Worm (Caenorhabditis elegans) whole organism, L1 larva: Measurements from ENCODE around the gene F20H11.4.
A peak's percentile ranks its signal among the peaks of the same experiment; 100 is the strongest.

ENCODE experiments used
- F16B12.6 ChIP-seq: fragments of 150-350 bp; optimal IDR thresholded peaks from 2 replicates; lab custom pipeline; 2014; ENCODE audit warnings: missing biosample characterization, missing genetic modification characterization
- ama-1 ChIP-seq: fragments of 150-350 bp; optimal IDR thresholded peaks from 2 replicates; lab custom pipeline; 2014
- blmp-1 ChIP-seq: fragments of 150-350 bp; optimal IDR thresholded peaks from 2 replicates; lab custom pipeline; 2014; ENCODE audit warnings: missing biosample characterization, missing genetic modification characterization
- ceh-8 ChIP-seq: fragments of 200-800 bp; sonication (Bioruptor generic); optimal IDR thresholded peaks from 2 replicates; lab custom pipeline; 2018; ENCODE audit warnings: mild to moderate bottlenecking, missing genetic modification characterization, moderate library complexity, missing compliant biosample characterization
- ceh-90 ChIP-seq: sonication (generic microtip); optimal IDR thresholded peaks from 2 replicates; lab custom pipeline; 2016; ENCODE audit warnings: missing genetic modification characterization, missing compliant biosample characterization
- dpl-1 ChIP-seq, 3 experiments: fragments of 150-350 bp in 2 of 3; sonication (generic microtip) in 1 of 3; optimal IDR thresholded peaks; 2 replicates each; lab custom pipeline; 2014 to 2017; ENCODE audit warnings: missing biosample characterization in 3 of 3, missing genetic modification characterization in 3 of 3, missing genetic modification reagents in 3 of 3
- dsc-1 ChIP-seq: sonication (generic microtip); optimal IDR thresholded peaks from 2 replicates; lab custom pipeline; 2016; ENCODE audit warnings: mild to moderate bottlenecking, missing genetic modification characterization, missing compliant biosample characterization
- efl-1 ChIP-seq, 4 experiments: fragments of 150-350 bp; optimal IDR thresholded peaks in 3 of 4; peaks in 1 of 4; 1 replicate in 1 of 4; 2 replicates in 3 of 4; lab custom pipeline; 2014; ENCODE audit warnings: missing biosample characterization in 2 of 4, missing genetic modification characterization in 2 of 4, missing genetic modification reagents in 2 of 4
- elt-2 ChIP-seq: sonication (generic microtip); optimal IDR thresholded peaks from 2 replicates; lab custom pipeline; 2016; ENCODE audit warnings: missing genetic modification characterization, mild to moderate bottlenecking, inconsistent platforms, missing compliant biosample characterization, missing genetic modification reagents
- ets-5 ChIP-seq: fragments of 200-800 bp; sonication (Bioruptor generic); IDR thresholded peaks from 2 replicates; pipeline ENCODE4 v1.3.6; 2022; ENCODE audit warnings: missing genetic modification characterization, missing compliant biosample characterization
- fos-1 ChIP-seq: fragments of 150-350 bp; optimal IDR thresholded peaks from 2 replicates; lab custom pipeline; 2014; ENCODE audit warnings: missing biosample characterization, missing genetic modification characterization
- isw-1 ChIP-seq: fragments of 200-800 bp; sonication (Bioruptor generic); IDR thresholded peaks from 2 replicates; pipeline ENCODE4 v1.3.6; 2022; ENCODE audit warnings: missing genetic modification characterization, missing compliant biosample characterization
- jun-1 ChIP-seq: fragments of 150-350 bp; optimal IDR thresholded peaks from 2 replicates; lab custom pipeline; 2014; ENCODE audit warnings: missing biosample characterization, missing genetic modification reagents, missing genetic modification characterization
- lin-14 ChIP-seq: fragments of 200-800 bp; sonication (Bioruptor generic); optimal IDR thresholded peaks from 2 replicates; lab custom pipeline; 2018; ENCODE audit warnings: mild to moderate bottlenecking, missing genetic modification characterization, moderate library complexity, missing compliant biosample characterization
- lin-35 ChIP-seq, 2 experiments: fragments of 150-350 bp; optimal IDR thresholded peaks; 2 replicates each; lab custom pipeline; 2014; ENCODE audit warnings: missing biosample characterization in 2 of 2, missing genetic modification characterization in 2 of 2, missing genetic modification reagents in 2 of 2
- lsy-2 ChIP-seq, 2 experiments: fragments of 150-350 bp; optimal IDR thresholded peaks; 2 replicates each; lab custom pipeline; 2014; ENCODE audit warnings: missing biosample characterization in 2 of 2, missing genetic modification characterization in 2 of 2
- mab-9 ChIP-seq: fragments of 200-800 bp; sonication (Bioruptor generic); IDR thresholded peaks from 2 replicates; pipeline ENCODE4 v1.3.6; 2022; ENCODE audit warnings: missing genetic modification reagents, missing genetic modification characterization, missing compliant biosample characterization
- mdl-1 ChIP-seq, 2 experiments: fragments of 150-350 bp; optimal IDR thresholded peaks; 2 replicates each; lab custom pipeline; 2014 to 2017; ENCODE audit warnings: missing biosample characterization in 2 of 2, missing genetic modification characterization in 2 of 2, inconsistent platforms in 1 of 2
- mef-2 ChIP-seq: fragments of 150-350 bp; optimal IDR thresholded peaks from 2 replicates; lab custom pipeline; 2014; ENCODE audit warnings: missing biosample characterization, missing genetic modification characterization
- nhr-11 ChIP-seq: fragments of 150-350 bp; optimal IDR thresholded peaks from 2 replicates; lab custom pipeline; 2014; ENCODE audit warnings: missing biosample characterization, missing genetic modification characterization
- nhr-237 ChIP-seq: fragments of 150-350 bp; optimal IDR thresholded peaks from 2 replicates; lab custom pipeline; 2014; ENCODE audit warnings: missing biosample characterization, missing genetic modification characterization
- nhr-28 ChIP-seq: fragments of 150-350 bp; optimal IDR thresholded peaks from 2 replicates; lab custom pipeline; 2014; ENCODE audit warnings: missing biosample characterization, missing genetic modification characterization
- nhr-47 ChIP-seq: sonication (generic microtip); optimal IDR thresholded peaks from 2 replicates; lab custom pipeline; 2016; ENCODE audit warnings: mild to moderate bottlenecking, missing genetic modification characterization, moderate library complexity, missing compliant biosample characterization
- nhr-71 ChIP-seq: sonication (generic microtip); optimal IDR thresholded peaks from 2 replicates; lab custom pipeline; 2016; ENCODE audit warnings: mild to moderate bottlenecking, missing genetic modification characterization, moderate library complexity, missing compliant biosample characterization
- nhr-85 ChIP-seq: sonication (generic microtip); peaks from one replicate; lab custom pipeline; 2016; ENCODE audit warnings: missing genetic modification characterization, inconsistent platforms, missing compliant biosample characterization
- pag-3 ChIP-seq: sonication (generic microtip); optimal IDR thresholded peaks from 2 replicates; lab custom pipeline; 2017; ENCODE audit warnings: missing genetic modification characterization, mild to moderate bottlenecking, missing compliant biosample characterization, antibody characterized with exemption, borderline replicate concordance; ENCODE audit not compliant: insufficient read depth
- pax-3 ChIP-seq: fragments of 200-800 bp; sonication (Bioruptor generic); optimal IDR thresholded peaks from 2 replicates; lab custom pipeline; 2018; ENCODE audit warnings: mild to moderate bottlenecking, missing genetic modification characterization, moderate library complexity, missing compliant biosample characterization
- rnt-1 ChIP-seq: sonication (generic microtip); optimal IDR thresholded peaks from 2 replicates; lab custom pipeline; 2016; ENCODE audit warnings: mild to moderate bottlenecking, missing genetic modification characterization, moderate library complexity, missing compliant biosample characterization
- snpc-4 ChIP-seq: fragments of 150-350 bp; optimal IDR thresholded peaks from 2 replicates; lab custom pipeline; 2014; ENCODE audit warnings: missing biosample characterization, missing genetic modification characterization
- sup-37 ChIP-seq: fragments of 200-800 bp; sonication (Bioruptor generic); optimal IDR thresholded peaks from 2 replicates; lab custom pipeline; 2018; ENCODE audit warnings: mild to moderate bottlenecking, missing genetic modification characterization, missing compliant biosample characterization
- tbx-2 ChIP-seq: sonication (generic microtip); optimal IDR thresholded peaks from 2 replicates; lab custom pipeline; 2016; ENCODE audit warnings: missing genetic modification characterization, missing compliant biosample characterization
- unc-62 ChIP-seq: fragments of 150-350 bp; optimal IDR thresholded peaks from 2 replicates; lab custom pipeline; 2014; ENCODE audit warnings: missing biosample characterization, missing genetic modification reagents, missing genetic modification characterization
- xbp-1 ChIP-seq: sonication (generic microtip); optimal IDR thresholded peaks from 2 replicates; lab custom pipeline; 2016; ENCODE audit warnings: missing genetic modification characterization, missing compliant biosample characterization
- zag-1 ChIP-seq: fragments of 150-350 bp; optimal IDR thresholded peaks from 2 replicates; lab custom pipeline; 2014; ENCODE audit warnings: missing biosample characterization, missing genetic modification characterization
- ztf-4 ChIP-seq: fragments of 150-350 bp; optimal IDR thresholded peaks from 2 replicates; lab custom pipeline; 2014; ENCODE audit warnings: missing biosample characterization, missing genetic modification characterization

F20H11.4 gene

DNA sequence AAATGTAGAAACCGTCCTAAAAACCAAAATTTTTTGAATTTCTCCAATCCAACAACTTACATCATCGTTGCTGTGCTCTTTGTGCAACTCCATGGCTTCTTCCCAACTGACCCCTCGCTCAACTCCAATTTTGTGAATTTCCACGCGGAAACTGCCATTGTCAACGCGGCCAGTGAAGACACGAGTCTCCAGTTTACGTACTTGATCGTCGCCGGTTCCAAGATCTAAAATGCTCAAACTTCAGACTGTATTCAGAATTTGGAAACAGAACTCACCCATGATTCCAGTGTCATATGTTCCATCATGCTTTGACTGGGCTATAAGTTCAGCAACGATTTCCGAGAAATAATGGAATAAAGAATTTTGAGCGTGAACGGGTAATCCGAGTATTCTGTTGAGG lies 14.4 kb upstream of the F20H11.4 start:
- TF ChIP-seq xbp-1 (tag; lab: Kevin White, UChicago) (no peak), mef-2 (tag; lab: Kevin White, UChicago) (no peak), nhr-237 (tag; lab: Kevin White, UChicago) (no peak), ztf-4 (tag; lab: Kevin White, UChicago) (no peak), nhr-85 (tag; lab: Kevin White, UChicago) (no peak), nhr-47 (tag; lab: Kevin White, UChicago) (no peak), nhr-28 (no peak), blmp-1 (tag; lab: Kevin White, UChicago) (no peak), zag-1 (no peak), lin-14 (GFP tag; lab: Kevin White, UChicago) (no peak), pag-3 (tag; lab: Kevin White, UChicago) (no peak), isw-1 (GFP tag; lab: Robert Waterston, UW) (no peak), sup-37 (no peak), pax-3 (no peak), nhr-71 (no peak), ceh-90 (no peak), dsc-1 (tag; lab: Kevin White, UChicago) (no peak), snpc-4 (tag; lab: Kevin White, UChicago) (no peak), ceh-8 (GFP tag; lab: Kevin White, UChicago) (no peak), mab-9 (GFP tag; lab: Robert Waterston, UW) (no peak)
- TF ChIP-seq, all 84 proteins: peak for 0

DNA sequence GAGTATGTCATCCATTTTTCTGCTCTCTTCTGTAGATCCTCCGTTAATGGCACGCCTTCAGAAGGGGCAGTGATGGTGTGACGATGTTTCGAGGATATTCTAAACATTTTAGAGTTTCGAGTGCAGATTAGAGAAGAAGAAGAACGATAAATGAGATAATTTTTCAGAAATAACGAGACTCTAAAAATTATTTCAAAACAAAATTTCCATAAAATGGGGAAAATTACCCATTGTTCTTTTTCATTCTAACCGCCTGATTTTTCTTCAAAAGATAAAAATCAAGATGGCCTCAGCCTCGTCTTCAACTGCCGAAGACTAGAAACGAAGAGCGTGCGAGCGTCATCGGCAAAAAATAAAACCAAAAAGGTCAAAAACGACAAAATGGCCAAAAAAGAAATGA lies 7.3 kb upstream of the F20H11.4 start, which contains the start of gene let-765:
let-765 (minus strand) TSS at position 101 of the 400 bp plus-strand sequence.
- TF ChIP-seq fos-1 (no peak), mdl-1 (tag; optimal IDR thresholded peaks at IDR 0.05; lab: Kevin White, UChicago) (no peak), ets-5 (GFP tag; lab: Robert Waterston, UW) (no peak), ceh-90 (no peak), efl-1 (optimal IDR thresholded peaks at IDR 0.05; lab: Kevin White, UChicago) (no peak), efl-1 (GFP tag; optimal IDR thresholded peaks at IDR 0.05 in 1 of 2; lab: Kevin White, UChicago) (peak in 1 of 2 experiments; percentile 22), sup-37 (no peak), blmp-1 (tag; lab: Kevin White, UChicago) (peak; percentile 32), F16B12.6 (tag; lab: Kevin White, UChicago) (no peak), lin-14 (GFP tag; lab: Kevin White, UChicago) (peak; percentile 25), tbx-2 (tag; lab: Kevin White, UChicago) (no peak)
- TF ChIP-seq, all 84 proteins: peak for 3

DNA sequence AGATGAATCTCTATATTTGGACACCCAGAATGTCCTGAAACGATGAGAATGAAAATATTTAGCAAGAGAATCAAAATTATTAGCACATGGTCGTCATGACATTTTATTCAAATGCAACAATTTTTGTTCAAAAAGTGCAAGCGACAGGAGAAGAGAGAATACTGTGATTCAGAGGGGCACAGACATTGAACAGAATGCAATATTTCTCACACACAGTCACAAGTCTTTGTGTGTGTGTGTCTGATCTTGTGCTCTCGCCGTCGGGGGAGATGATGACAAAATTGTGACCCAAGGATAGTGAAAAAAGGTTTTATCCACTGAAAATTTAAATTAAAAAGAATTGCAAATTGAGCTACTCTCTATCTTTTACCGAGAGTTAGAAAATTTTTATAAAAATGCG lies 5.2 kb upstream of the F20H11.4 start:
- TF ChIP-seq unc-62 (no peak), fos-1 (no peak), dpl-1 (GFP tag; optimal IDR thresholded peaks at IDR 0.05; lab: Kevin White, UChicago) (no peak), nhr-85 (tag; lab: Kevin White, UChicago) (no peak), nhr-11 (tag; lab: Kevin White, UChicago) (no peak), efl-1 (optimal IDR thresholded peaks at IDR 0.05; lab: Kevin White, UChicago) (no peak), efl-1 (GFP tag; optimal IDR thresholded peaks at IDR 0.05 in 1 of 2; lab: Kevin White, UChicago) (peak in 1 of 2 experiments; percentile 88)

DNA sequence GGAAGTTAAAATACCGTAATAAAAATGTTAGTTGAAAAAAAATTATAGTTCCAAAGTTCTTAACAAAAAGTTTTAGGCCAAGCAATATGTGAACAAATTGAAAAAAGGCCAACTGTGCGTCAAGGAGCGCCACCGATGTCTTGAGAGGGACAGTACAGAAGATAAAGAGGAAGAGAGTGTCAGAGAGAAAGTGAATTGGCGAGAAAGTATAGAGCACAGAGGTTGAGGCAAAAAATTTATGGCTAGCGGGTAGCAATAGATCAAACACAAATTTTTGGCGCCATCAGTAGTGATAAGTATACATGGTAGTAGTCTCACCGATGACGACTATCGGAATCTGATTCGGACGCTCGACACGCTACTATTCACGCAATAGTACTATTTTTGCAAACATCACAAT lies 4.1 kb upstream of the F20H11.4 start:
- peak in 2 of 3 experiments; percentile 3 to 6 for TF ChIP-seq dpl-1 (GFP tag; optimal IDR thresholded peaks at IDR 0.05; lab: Kevin White, UChicago)
- TF ChIP-seq efl-1 (optimal IDR thresholded peaks at IDR 0.05; lab: Kevin White, UChicago): no peak
- peak in 1 of 2 experiments; percentile 12 for TF ChIP-seq efl-1 (GFP tag; optimal IDR thresholded peaks at IDR 0.05 in 1 of 2; lab: Kevin White, UChicago)
- TF ChIP-seq nhr-71: peak; percentile 0
- peak; percentile 4 for TF ChIP-seq rnt-1 (tag; lab: Kevin White, UChicago)
- no peak for TF ChIP-seq nhr-11 (tag; lab: Kevin White, UChicago)
- peak; percentile 76 for TF ChIP-seq blmp-1 (tag; lab: Kevin White, UChicago)
- peak; percentile 15 for TF ChIP-seq jun-1
- TF ChIP-seq elt-2: no peak
- peak in 1 of 2 experiments; percentile 0 for TF ChIP-seq lsy-2 (tag; optimal IDR thresholded peaks at IDR 0.05; lab: Kevin White, UChicago)
- no peak for TF ChIP-seq ama-1
- TF ChIP-seq lin-35 (GFP tag; optimal IDR thresholded peaks at IDR 0.05; lab: Kevin White, UChicago): peak; percentile 14 to 58
- peak; percentile 19 for TF ChIP-seq lin-14 (GFP tag; lab: Kevin White, UChicago)
